Worm (Caenorhabditis elegans): ENCODE results near the gene Y17D7B.10.

Gene Y17D7B.10

ce11 chrV:18748726-18749125 is 34.8 kb upstream of the Y17D7B.10 start, which contains the start of gene clec-252:
clec-252 (minus strand) TSS chrV:18748826.
- TF ChIP-seq lin-39 (tag; optimal IDR thresholded peaks at IDR 0.05) (no peak), nhr-84 (tag; optimal IDR thresholded peaks at IDR 0.05) (no peak), ceh-8 (GFP tag; optimal IDR thresholded peaks at IDR 0.05) (no peak), ceh-88 (GFP tag; IDR thresholded peaks at IDR 0.05) (no peak), lin-15B (tag; optimal IDR thresholded peaks at IDR 0.05) (no peak), irx-1 (tag; optimal IDR thresholded peaks at IDR 0.05) (no peak), nhr-28 (tag; optimal IDR thresholded peaks at IDR 0.05) (no peak), efl-1 (optimal IDR thresholded peaks at IDR 0.05) (no peak), efl-1 (GFP tag; optimal IDR thresholded peaks at IDR 0.05 in 1 of 2) (no peak), egl-27 (tag; optimal IDR thresholded peaks at IDR 0.05) (no peak), lin-13 (GFP tag; optimal IDR thresholded peaks at IDR 0.05) (no peak), alr-1 (tag; optimal IDR thresholded peaks at IDR 0.05; ENCODE audit: borderline replicate concordance) (no peak), zip-4 (GFP tag; optimal IDR thresholded peaks at IDR 0.05) (no peak), lin-35 (GFP tag; optimal IDR thresholded peaks at IDR 0.05) (no peak), C16A3.4 (tag; optimal IDR thresholded peaks at IDR 0.05) (no peak), efl-3 (GFP tag; optimal IDR thresholded peaks at IDR 0.05) (no peak)

ce11 chrV:18750445-18750844 is 33.1 kb upstream of the Y17D7B.10 start, which contains the start of the genes F11D11.21 and F11D11.12:
F11D11.21 (minus strand) TSS chrV:18750545.
F11D11.12 (minus strand) TSS chrV:18750682.
- TF ChIP-seq nhr-19 (GFP tag; conservative IDR thresholded peaks at IDR 0.05), result no peak
- TF ChIP-seq nhr-77 (tag; optimal IDR thresholded peaks at IDR 0.05), result no peak
- no peak for TF ChIP-seq elt-2 (tag; optimal IDR thresholded peaks at IDR 0.05)
- no peak for TF ChIP-seq Y116A8C.19 (tag; optimal IDR thresholded peaks at IDR 0.05; ENCODE audit: borderline replicate concordance)
- TF ChIP-seq mab-9 (GFP tag; IDR thresholded peaks at IDR 0.05), result no peak
- TF ChIP-seq nhr-85 (tag), result no peak
- TF ChIP-seq blmp-1 (tag; optimal IDR thresholded peaks at IDR 0.05), result no peak
- no peak for TF ChIP-seq ceh-90 (tag; optimal IDR thresholded peaks at IDR 0.05)
- no peak for TF ChIP-seq hpl-2 (GFP tag; optimal IDR thresholded peaks at IDR 0.05)
- no peak for TF ChIP-seq ceh-82 (tag; optimal IDR thresholded peaks at IDR 0.05)
- no peak for TF ChIP-seq C34B4.2 (tag; optimal IDR thresholded peaks at IDR 0.05)
- TF ChIP-seq sup-37 (GFP tag; optimal IDR thresholded peaks at IDR 0.05), result no peak
- no peak for TF ChIP-seq snpc-4 (tag; optimal IDR thresholded peaks at IDR 0.05)
- no peak for TF ChIP-seq sptf-1 (tag; optimal IDR thresholded peaks at IDR 0.05)
- no peak for TF ChIP-seq lir-3 (tag; optimal IDR thresholded peaks at IDR 0.05; ENCODE audit: poor library complexity)
- no peak for TF ChIP-seq pax-3 (tag; optimal IDR thresholded peaks at IDR 0.05)

DNA sequence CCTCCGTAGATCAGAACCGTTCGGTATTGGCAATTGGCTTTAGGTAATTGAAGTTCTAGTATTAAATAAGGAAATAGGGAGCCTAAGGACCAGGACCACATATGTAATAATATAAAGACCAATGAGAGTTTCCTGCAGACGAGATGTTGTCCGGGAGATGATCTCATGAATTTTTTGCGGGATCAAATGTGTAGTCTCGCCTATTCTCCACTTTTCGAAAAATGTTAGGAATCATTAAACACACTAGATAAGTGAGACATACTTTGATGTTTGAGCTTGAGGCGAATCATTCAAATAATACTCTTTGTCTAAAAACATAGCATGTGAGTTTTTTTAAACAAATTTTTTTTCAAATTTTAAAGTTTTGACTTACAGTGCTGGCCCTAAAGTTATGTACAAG is 30.5 kb upstream of the Y17D7B.10 start, which contains the start of gene F11D11.6:
F11D11.6 (minus strand) TSS at position 101 of the 400 bp plus-strand sequence.
- TF ChIP-seq tlp-1 (tag; optimal IDR thresholded peaks at IDR 0.05) (no peak), C04F5.9 (tag; optimal IDR thresholded peaks at IDR 0.05) (no peak), unc-86 (tag; optimal IDR thresholded peaks at IDR 0.05) (no peak), mep-1 (tag; optimal IDR thresholded peaks at IDR 0.05) (no peak), nhr-84 (tag; optimal IDR thresholded peaks at IDR 0.05) (no peak), nhr-90 (tag; optimal IDR thresholded peaks at IDR 0.05; ENCODE audit: poor library complexity) (no peak), nhr-237 (tag; optimal IDR thresholded peaks at IDR 0.05) (no peak), lsy-2 (tag; optimal IDR thresholded peaks at IDR 0.05) (no peak), ceh-82 (tag; optimal IDR thresholded peaks at IDR 0.05) (no peak), dpl-1 (GFP tag; optimal IDR thresholded peaks at IDR 0.05) (no peak), nhr-28 (tag; optimal IDR thresholded peaks at IDR 0.05) (no peak), mef-2 (tag; optimal IDR thresholded peaks at IDR 0.05) (no peak), egl-27 (tag; optimal IDR thresholded peaks at IDR 0.05) (no peak), lin-13 (GFP tag; optimal IDR thresholded peaks at IDR 0.05) (no peak)
